Fruit fly (Drosophila melanogaster) whole organism, prepupa: ENCODE results near the gene CG45492.
"Not testable (repeated sequence)": the region's sequence is repeated elsewhere in the genome, so short reads cannot be mapped to it uniquely, and the experiment has no call there.

Experiments used
- Blimp-1 ChIP-seq: fragments of 200-800 bp; sonication (Bioruptor generic); optimal IDR thresholded peaks from 3 replicates; lab custom pipeline; 2017; ENCODE audit warnings: missing biosample characterization, missing genetic modification characterization, mild to moderate bottlenecking, moderate library complexity, missing genetic modification reagents
- CG10631 ChIP-seq: fragments of 200-800 bp; sonication (Bioruptor generic); optimal IDR thresholded peaks from 2 replicates; lab custom pipeline; 2016; ENCODE audit warnings: missing biosample characterization, missing genetic modification characterization
- CG10669 ChIP-seq: fragments of 200-800 bp; sonication (Bioruptor generic); optimal IDR thresholded peaks from 3 replicates; lab custom pipeline; 2018; ENCODE audit warnings: missing biosample characterization, mild to moderate bottlenecking, missing genetic modification characterization, moderate library complexity
- CG11294 ChIP-seq: fragments of 200-800 bp; sonication (Bioruptor generic); IDR thresholded peaks from 2 replicates; pipeline ENCODE4 v1.3.6; 2022; ENCODE audit warnings: missing biosample characterization, missing genetic modification characterization
- CG11902 ChIP-seq: fragments of 200-800 bp; sonication (Bioruptor generic); optimal IDR thresholded peaks from 3 replicates; lab custom pipeline; 2016; ENCODE audit warnings: missing biosample characterization, missing genetic modification characterization
- CG15336 ChIP-seq: fragments of 200-800 bp; sonication (Bioruptor generic); IDR thresholded peaks from 2 replicates; pipeline ENCODE4 v1.3.6; 2022; ENCODE audit warnings: missing biosample characterization, missing genetic modification characterization
- CG1621 ChIP-seq: fragments of 200-800 bp; sonication (Bioruptor generic); optimal IDR thresholded peaks from 3 replicates; lab custom pipeline; 2018; ENCODE audit warnings: missing biosample characterization, mild to moderate bottlenecking, missing genetic modification characterization
- CG3032 ChIP-seq: fragments of 200-800 bp; optimal IDR thresholded peaks from 2 replicates; lab custom pipeline; 2019; ENCODE audit warnings: missing biosample characterization, mild to moderate bottlenecking, missing genetic modification characterization, moderate library complexity
- CG31627 ChIP-seq: fragments of 200-800 bp; sonication (Bioruptor generic); optimal IDR thresholded peaks from 3 replicates; lab custom pipeline; 2016; ENCODE audit warnings: missing biosample characterization, missing genetic modification characterization
- CG32006 ChIP-seq: fragments of 200-800 bp; sonication (Bioruptor generic); optimal IDR thresholded peaks from 3 replicates; lab custom pipeline; 2017; ENCODE audit warnings: missing biosample characterization, mild to moderate bottlenecking, missing genetic modification characterization
- CG34406 ChIP-seq: fragments of 200-800 bp; sonication (Bioruptor generic); optimal IDR thresholded peaks from 3 replicates; lab custom pipeline; 2016; ENCODE audit warnings: missing biosample characterization, missing genetic modification characterization
- CG3919 ChIP-seq: fragments of 200-800 bp; sonication (Bioruptor generic); optimal IDR thresholded peaks from 3 replicates; lab custom pipeline; 2016; ENCODE audit warnings: missing biosample characterization, missing genetic modification characterization
- CG6163 ChIP-seq: fragments of 200-800 bp; sonication (Bioruptor generic); IDR thresholded peaks from 3 replicates; pipeline ENCODE4 v1.3.6; 2022; ENCODE audit warnings: missing biosample characterization, missing genetic modification characterization
- CG6276 ChIP-seq: fragments of 200-800 bp; sonication (Bioruptor generic); optimal IDR thresholded peaks from 2 replicates; lab custom pipeline; 2017; ENCODE audit warnings: missing biosample characterization, mild to moderate bottlenecking, missing genetic modification characterization
- CG6792 ChIP-seq: fragments of 200-800 bp; sonication (Bioruptor generic); optimal IDR thresholded peaks from 3 replicates; lab custom pipeline; 2016; ENCODE audit warnings: missing biosample characterization, missing genetic modification characterization
- CG6808 ChIP-seq: fragments of 200-800 bp; sonication (Bioruptor generic); optimal IDR thresholded peaks from 3 replicates; lab custom pipeline; 2017; ENCODE audit warnings: missing biosample characterization, missing genetic modification characterization, mild to moderate bottlenecking, moderate library complexity, missing genetic modification reagents
- CG6854 ChIP-seq: fragments of 200-800 bp; sonication (Bioruptor generic); optimal IDR thresholded peaks from 2 replicates; lab custom pipeline; 2017; ENCODE audit warnings: missing biosample characterization, mild to moderate bottlenecking, missing genetic modification characterization
- CG7368 ChIP-seq: fragments of 200-800 bp; sonication (Bioruptor generic); optimal IDR thresholded peaks from 3 replicates; lab custom pipeline; 2016; ENCODE audit warnings: missing biosample characterization, missing genetic modification characterization
- CG8119 ChIP-seq: fragments of 200-800 bp; sonication (Bioruptor generic); IDR thresholded peaks from 3 replicates; pipeline ENCODE4 v1.3.6; 2022; ENCODE audit warnings: missing biosample characterization, missing genetic modification characterization
- CG8319 ChIP-seq: fragments of 200-800 bp; sonication (Bioruptor generic); optimal IDR thresholded peaks from 3 replicates; lab custom pipeline; 2016; ENCODE audit warnings: missing biosample characterization, missing genetic modification characterization
- CG8632 ChIP-seq: fragments of 200-800 bp; sonication (Bioruptor generic); optimal IDR thresholded peaks from 3 replicates; lab custom pipeline; 2016; ENCODE audit warnings: missing biosample characterization, missing genetic modification characterization
- CG9139 ChIP-seq: fragments of 200-800 bp; sonication (Bioruptor generic); optimal IDR thresholded peaks from 3 replicates; lab custom pipeline; 2017; ENCODE audit warnings: missing biosample characterization, mild to moderate bottlenecking, missing genetic modification characterization
- Eip78C ChIP-seq: fragments of 200-800 bp; sonication (Bioruptor generic); peaks from one replicate; lab custom pipeline; 2016; ENCODE audit warnings: missing biosample characterization, missing genetic modification characterization
- Eip93F ChIP-seq: fragments of 200-800 bp; sonication (Bioruptor generic); optimal IDR thresholded peaks from 2 replicates; lab custom pipeline; 2016; ENCODE audit warnings: missing biosample characterization, mild to moderate bottlenecking, missing genetic modification characterization
- Ets21C ChIP-seq: fragments of 200-800 bp; sonication (Bioruptor generic); optimal IDR thresholded peaks from 3 replicates; lab custom pipeline; 2016; ENCODE audit warnings: missing biosample characterization, missing genetic modification characterization
- Ets96B ChIP-seq: fragments of 200-800 bp; optimal IDR thresholded peaks from 2 replicates; lab custom pipeline; 2019; ENCODE audit warnings: missing biosample characterization, mild to moderate bottlenecking, missing genetic modification characterization, moderate library complexity
- Gug ChIP-seq: fragments of 200-800 bp; sonication (Bioruptor generic); IDR thresholded peaks from 2 replicates; pipeline ENCODE4 v1.3.6; 2022; ENCODE audit warnings: missing biosample characterization, missing genetic modification characterization
- Hr38 ChIP-seq: sonication (Bioruptor generic); optimal IDR thresholded peaks from 2 replicates; lab custom pipeline; 2016; ENCODE audit warnings: missing biosample characterization, missing genetic modification characterization
- Hr39 ChIP-seq: fragments of 200-800 bp; sonication (Bioruptor generic); optimal IDR thresholded peaks from 2 replicates; lab custom pipeline; 2016; ENCODE audit warnings: missing biosample characterization, missing genetic modification characterization
- Hr4 ChIP-seq: fragments of 200-800 bp; sonication (Bioruptor generic); optimal IDR thresholded peaks from 3 replicates; lab custom pipeline; 2016; ENCODE audit warnings: missing biosample characterization, missing genetic modification characterization
- Lpt ChIP-seq: fragments of 200-800 bp; sonication (Bioruptor generic); optimal IDR thresholded peaks from 3 replicates; lab custom pipeline; 2016; ENCODE audit warnings: missing biosample characterization, missing genetic modification characterization
- Met ChIP-seq: fragments of 200-800 bp; sonication (Bioruptor generic); optimal IDR thresholded peaks from 3 replicates; lab custom pipeline; 2016; ENCODE audit warnings: missing biosample characterization, missing genetic modification characterization
- OdsH ChIP-seq: fragments of 200-800 bp; sonication (Bioruptor generic); optimal IDR thresholded peaks from 3 replicates; lab custom pipeline; 2016; ENCODE audit warnings: missing biosample characterization, missing genetic modification characterization
- Smox ChIP-seq: fragments of 200-800 bp; sonication (Bioruptor generic); optimal IDR thresholded peaks from 3 replicates; lab custom pipeline; 2016; ENCODE audit warnings: missing biosample characterization, missing genetic modification characterization
- Sox102F ChIP-seq: fragments of 200-800 bp; sonication (Bioruptor generic); optimal IDR thresholded peaks from 2 replicates; lab custom pipeline; 2016; ENCODE audit warnings: missing biosample characterization, mild to moderate bottlenecking, missing genetic modification characterization
- dac ChIP-seq: fragments of 200-800 bp; sonication (Bioruptor generic); optimal IDR thresholded peaks from 2 replicates; lab custom pipeline; 2017; ENCODE audit warnings: missing biosample characterization, mild to moderate bottlenecking, missing genetic modification characterization
- dsx ChIP-seq: fragments of 200-800 bp; optimal IDR thresholded peaks from 3 replicates; lab custom pipeline; 2019; ENCODE audit warnings: missing biosample characterization, mild to moderate bottlenecking, missing genetic modification characterization, moderate library complexity; ENCODE audit not compliant: poor library complexity, severe bottlenecking
- eg ChIP-seq: fragments of 200-800 bp; sonication (Bioruptor generic); IDR thresholded peaks from 3 replicates; pipeline ENCODE4 v1.3.6; 2022; ENCODE audit warnings: missing biosample characterization, missing genetic modification characterization
- esn ChIP-seq: fragments of 200-800 bp; sonication (Bioruptor generic); optimal IDR thresholded peaks from 2 replicates; lab custom pipeline; 2016; ENCODE audit warnings: missing biosample characterization, mild to moderate bottlenecking, missing genetic modification characterization, moderate library complexity
- fd59A ChIP-seq: fragments of 200-800 bp; sonication (Bioruptor generic); optimal IDR thresholded peaks from 2 replicates; lab custom pipeline; 2017; ENCODE audit warnings: missing biosample characterization, mild to moderate bottlenecking, missing genetic modification characterization, missing genetic modification reagents
- fd85E ChIP-seq: fragments of 200-800 bp; sonication (Bioruptor generic); optimal IDR thresholded peaks from 3 replicates; lab custom pipeline; 2016; ENCODE audit warnings: missing biosample characterization, missing genetic modification characterization
- lz ChIP-seq: fragments of 200-800 bp; sonication (Bioruptor generic); optimal IDR thresholded peaks from 3 replicates; lab custom pipeline; 2016; ENCODE audit warnings: missing biosample characterization, missing genetic modification characterization
- net ChIP-seq: fragments of 200-800 bp; sonication (Bioruptor generic); optimal IDR thresholded peaks from 3 replicates; lab custom pipeline; 2016; ENCODE audit warnings: missing biosample characterization, missing genetic modification characterization
- pdm3 ChIP-seq: fragments of 200-800 bp; sonication (Bioruptor generic); optimal IDR thresholded peaks from 3 replicates; lab custom pipeline; 2016; ENCODE audit warnings: missing biosample characterization, missing genetic modification characterization
- salr ChIP-seq, 2 experiments: fragments of 200-800 bp; sonication (Bioruptor generic); optimal IDR thresholded peaks; 3 replicates each; lab custom pipeline; 2016 to 2018; ENCODE audit warnings: missing biosample characterization in 2 of 2, missing genetic modification characterization in 2 of 2, mild to moderate bottlenecking in 1 of 2
- ss ChIP-seq, 2 experiments: fragments of 200-800 bp; sonication (Bioruptor generic); optimal IDR thresholded peaks; 2 replicates in 1 of 2; 3 replicates in 1 of 2; lab custom pipeline; 2017 to 2018; ENCODE audit warnings: mild to moderate bottlenecking in 2 of 2, missing biosample characterization in 2 of 2, missing genetic modification characterization in 2 of 2, moderate library complexity in 1 of 2
- svp ChIP-seq: fragments of 200-800 bp; sonication (Bioruptor generic); peaks from one replicate; lab custom pipeline; 2016; ENCODE audit warnings: missing biosample characterization, missing genetic modification characterization
- topi ChIP-seq: fragments of 200-800 bp; sonication (Bioruptor generic); optimal IDR thresholded peaks from 3 replicates; lab custom pipeline; 2016; ENCODE audit warnings: missing biosample characterization, missing genetic modification characterization
- vri ChIP-seq: fragments of 200-800 bp; sonication (Bioruptor generic); optimal IDR thresholded peaks from 3 replicates; lab custom pipeline; 2016; ENCODE audit warnings: missing biosample characterization, mild to moderate bottlenecking, missing genetic modification characterization

The CG45492 gene

DNA sequence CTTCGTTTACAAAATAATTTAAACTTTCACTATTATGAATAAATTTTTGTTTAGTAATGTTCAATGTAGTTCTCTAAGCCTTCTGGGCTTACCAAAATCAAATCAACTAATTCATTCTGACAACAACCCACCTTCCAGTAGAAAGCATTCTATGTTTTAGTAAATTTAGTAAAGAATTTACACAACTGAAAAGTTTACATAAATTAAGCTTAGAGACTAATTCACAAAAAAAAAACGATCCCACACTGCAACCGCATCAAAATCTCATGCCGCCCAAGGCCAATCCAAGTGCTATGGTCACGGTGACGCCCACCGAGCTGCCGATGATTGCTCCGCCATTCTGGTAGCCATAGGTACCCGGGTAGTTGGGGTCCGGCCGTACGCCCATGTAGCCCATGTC lies at the start of gene CG45492:
Gene CG45492 (minus strand): TSS at position 101 of the 400 bp plus-strand sequence.
- not testable (repeated sequence) for TF ChIP-seq ss (GFP tag; optimal IDR thresholded peaks at IDR 0.05; lab: Kevin White, UChicago); dsx (GFP tag; lab: Kevin White, UChicago); CG10631 (GFP tag; lab: Kevin White, UChicago)

- TF ChIP-seq CG3032 (tag; lab: Kevin White, UChicago) (no peak), ss (GFP tag; optimal IDR thresholded peaks at IDR 0.05; lab: Kevin White, UChicago) (no peak), CG15336 (0 out of 2 replicates have a peak, but pooled peaks have one; percentile 21), svp (peak; percentile 44), CG1621 (tag; lab: Kevin White, UChicago) (peak; percentile 8), salr (GFP tag; optimal IDR thresholded peaks at IDR 0.05; lab: Kevin White, UChicago) (no peak), CG32006 (GFP tag; lab: Kevin White, UChicago) (peak; percentile 38), topi (GFP tag; lab: Kevin White, UChicago) (peak; percentile 46), lz (peak; percentile 44), CG10669 (peak; percentile 14), CG7368 (GFP tag; lab: Kevin White, UChicago) (no peak), CG3919 (GFP tag; lab: Kevin White, UChicago) (peak; percentile 22), vri (GFP tag; lab: Kevin White, UChicago) (peak; percentile 55), CG6792 (GFP tag; lab: Kevin White, UChicago) (peak; percentile 59), net (GFP tag; lab: Kevin White, UChicago) (peak; percentile 34), CG31627 (GFP tag; lab: Kevin White, UChicago) (peak; percentile 51), eg (no peak), CG34406 (GFP tag; lab: Kevin White, UChicago) (peak; percentile 26), dsx (GFP tag; lab: Kevin White, UChicago) (no peak), CG6163 (GFP tag; lab: Robert Waterston, UW) (peak; percentile 32; the same call in 1 of the 3 replicates), CG11902 (GFP tag; lab: Kevin White, UChicago) (no peak), CG8319 (no peak), Hr38 (GFP tag; lab: Kevin White, UChicago) (no peak), fd85E (GFP tag; lab: Kevin White, UChicago) (no peak), CG8632 (GFP tag; lab: Kevin White, UChicago) (peak; percentile 27), Ets21C (peak; percentile 48), CG9139 (no peak), Met (GFP tag; lab: Kevin White, UChicago) (peak; percentile 42), dac (GFP tag; lab: Kevin White, UChicago) (no peak), Lpt (GFP tag; lab: Kevin White, UChicago) (no peak), CG11294 (GFP tag; lab: Robert Waterston, UW) (no peak), Hr39 (GFP tag; lab: Kevin White, UChicago) (peak; percentile 63), CG8119 (GFP tag; lab: Robert Waterston, UW) (0 out of 3 replicates have a peak, but pooled peaks have one; percentile 19), Eip78C (GFP tag; lab: Kevin White, UChicago) (peak; percentile 79), Smox (GFP tag; lab: Kevin White, UChicago) (peak; percentile 58), Ets96B (peak; percentile 16), Eip93F (GFP tag; lab: Kevin White, UChicago) (no peak), fd59A (no peak), CG6276 (GFP tag; lab: Kevin White, UChicago) (no peak), Sox102F (GFP tag; lab: Kevin White, UChicago) (peak; percentile 40), OdsH (GFP tag; lab: Kevin White, UChicago) (peak; percentile 57), esn (peak; percentile 55), Blimp-1 (GFP tag; lab: Kevin White, UChicago) (no peak), Gug (GFP tag; lab: Robert Waterston, UW) (no peak), Hr4 (GFP tag; lab: Kevin White, UChicago) (no peak), pdm3 (GFP tag; lab: Kevin White, UChicago) (peak; percentile 65), CG6808 (GFP tag; lab: Kevin White, UChicago) (no peak), CG6854 (GFP tag; lab: Kevin White, UChicago) (no peak), CG10631 (GFP tag; lab: Kevin White, UChicago) (peak; percentile 53)
Measured at dm6 chrX:19964215-19964614, 20.3 kb upstream of the CG45492 start.
